Fruit fly (Drosophila melanogaster) whole organism, larva: ENCODE results near the gene CG13678.
A peak's percentile ranks its signal among the peaks of the same experiment; 100 is the strongest.

ENCODE experiments used
- noc ChIP-seq: fragments of 200-800 bp; sonication (Bioruptor generic); optimal IDR thresholded peaks from 3 replicates; lab custom pipeline; 2019; ENCODE audit warnings: missing biosample characterization, mild to moderate bottlenecking, missing genetic modification characterization, moderate library complexity

The CG13678 gene

DNA sequence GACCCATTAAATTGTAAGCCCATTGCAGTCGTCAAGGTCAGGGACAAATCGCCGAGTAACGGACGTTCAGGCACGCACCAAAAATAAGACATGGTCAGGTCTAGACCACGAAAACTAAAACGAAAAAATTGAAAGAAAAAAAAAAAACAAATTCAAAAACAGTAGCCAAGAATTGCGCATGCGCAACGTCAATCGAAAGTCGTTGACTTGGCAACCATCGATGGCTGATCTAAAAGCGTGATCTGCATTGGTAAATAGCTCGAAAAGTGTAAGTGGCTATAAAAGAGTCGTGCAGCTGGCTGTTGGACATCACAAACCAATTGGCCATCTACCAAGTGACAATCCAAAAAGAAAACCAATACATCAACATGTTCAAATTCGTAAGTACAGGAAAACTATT is at the start of gene CG13678:
TSS of gene CG13678 (plus strand) at position 307 of the 400 bp plus-strand sequence.
- TF ChIP-seq noc (tag; lab: Kevin White, UChicago) = no peak

DNA sequence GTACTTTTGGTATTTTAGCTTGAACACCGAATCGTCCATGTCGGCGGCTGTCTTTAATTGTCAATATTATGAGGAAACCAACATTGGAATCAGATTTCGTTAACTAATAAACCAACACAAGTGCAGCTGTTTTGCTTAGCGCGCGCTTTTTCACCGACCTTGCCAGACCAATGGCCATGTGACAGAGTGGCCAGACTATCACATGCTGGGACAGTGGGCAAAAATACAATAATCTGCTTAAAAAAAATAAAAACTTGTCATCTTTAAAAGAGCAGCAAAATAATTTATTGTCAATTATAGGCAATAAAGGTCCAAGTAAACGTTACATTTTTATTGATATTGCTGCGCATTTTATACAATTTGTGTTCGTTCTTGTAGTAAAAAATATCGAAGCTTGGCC is 46.1 kb upstream of the CG13678 start, which contains the start of gene RecQ4:
TSS of gene RecQ4 (minus strand) at position 161 of the 400 bp plus-strand sequence.
- TF ChIP-seq noc (tag; lab: Kevin White, UChicago) = no peak

DNA sequence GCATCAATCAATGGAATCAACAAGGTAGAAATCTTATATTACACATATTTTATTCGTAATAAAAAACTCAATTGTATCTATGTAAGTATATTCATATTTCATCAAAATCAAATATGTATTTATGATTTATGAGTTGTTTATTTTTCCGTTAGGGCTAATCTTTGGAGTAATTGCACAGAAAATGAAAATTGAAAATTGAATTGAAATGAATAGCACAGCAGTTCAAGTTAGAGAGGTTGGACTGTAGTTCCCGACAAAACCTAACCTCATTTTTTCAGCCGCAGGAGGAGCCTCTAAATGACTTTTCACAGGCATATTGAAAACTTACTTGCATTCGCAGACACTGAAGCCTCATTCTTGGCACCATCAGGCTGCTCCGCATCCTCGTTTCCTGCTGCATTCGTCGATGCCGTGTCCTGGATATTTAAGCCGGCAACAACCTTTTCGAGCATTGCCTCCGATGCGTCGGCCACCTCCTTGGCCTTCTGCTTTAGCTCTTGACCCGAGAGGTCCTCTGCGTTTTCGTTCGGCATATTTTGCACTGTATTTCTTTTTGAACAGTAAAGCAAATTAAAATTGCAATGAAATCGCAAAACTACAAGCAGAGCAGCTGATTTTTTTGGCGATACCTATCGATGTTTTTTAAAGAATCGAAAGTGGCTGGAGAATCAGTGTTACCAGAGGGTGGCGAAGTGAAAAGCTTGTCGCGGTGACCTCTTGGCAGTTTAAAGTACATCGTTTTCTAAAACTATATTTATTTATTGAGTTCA is 44.0 kb upstream of the CG13678 start, which contains the start of gene Nmt:
TSS of gene Nmt (minus strand) at position 635 of the 770 bp plus-strand sequence.
- peak; percentile 52 for TF ChIP-seq noc (tag; lab: Kevin White, UChicago)

DNA sequence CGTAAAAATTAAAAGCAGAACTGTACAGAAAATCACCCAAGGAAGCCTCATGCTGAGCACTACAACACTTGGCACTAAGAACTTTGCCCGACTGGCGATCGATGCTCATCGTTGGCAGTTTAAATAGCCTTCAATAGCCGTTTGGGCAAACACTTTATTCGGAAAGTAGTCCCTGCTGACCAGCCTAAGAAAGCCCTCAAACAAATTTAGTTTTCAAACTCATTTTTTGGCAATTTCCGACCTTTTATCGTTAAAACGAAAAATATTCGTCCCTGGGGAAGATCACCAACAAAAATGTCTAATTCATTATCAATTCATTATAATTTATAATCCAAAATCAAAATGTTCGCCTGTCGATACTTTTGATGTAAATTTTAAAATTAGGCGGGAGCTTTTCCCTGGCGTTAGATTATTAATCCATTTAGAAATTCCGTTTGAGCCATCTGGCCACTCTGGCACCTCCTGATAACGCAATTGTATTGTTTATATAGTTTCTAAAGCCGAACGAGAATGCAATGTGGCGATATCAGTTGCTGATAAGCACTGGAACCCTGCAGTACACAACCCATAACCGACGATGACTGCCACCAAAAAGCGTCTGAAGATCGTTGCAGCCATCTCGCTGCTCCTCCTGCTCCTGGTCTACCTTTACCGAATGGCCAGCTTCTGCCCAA is 41.3 kb upstream of the CG13678 start, which contains the start of the genes mthl7 and Uxs:
TSS of gene mthl7 (minus strand) at position 51 of the 674 bp plus-strand sequence.
TSS of gene Uxs (plus strand) at position 460 of the 674 bp plus-strand sequence.
- no peak for TF ChIP-seq noc (tag; lab: Kevin White, UChicago)

DNA sequence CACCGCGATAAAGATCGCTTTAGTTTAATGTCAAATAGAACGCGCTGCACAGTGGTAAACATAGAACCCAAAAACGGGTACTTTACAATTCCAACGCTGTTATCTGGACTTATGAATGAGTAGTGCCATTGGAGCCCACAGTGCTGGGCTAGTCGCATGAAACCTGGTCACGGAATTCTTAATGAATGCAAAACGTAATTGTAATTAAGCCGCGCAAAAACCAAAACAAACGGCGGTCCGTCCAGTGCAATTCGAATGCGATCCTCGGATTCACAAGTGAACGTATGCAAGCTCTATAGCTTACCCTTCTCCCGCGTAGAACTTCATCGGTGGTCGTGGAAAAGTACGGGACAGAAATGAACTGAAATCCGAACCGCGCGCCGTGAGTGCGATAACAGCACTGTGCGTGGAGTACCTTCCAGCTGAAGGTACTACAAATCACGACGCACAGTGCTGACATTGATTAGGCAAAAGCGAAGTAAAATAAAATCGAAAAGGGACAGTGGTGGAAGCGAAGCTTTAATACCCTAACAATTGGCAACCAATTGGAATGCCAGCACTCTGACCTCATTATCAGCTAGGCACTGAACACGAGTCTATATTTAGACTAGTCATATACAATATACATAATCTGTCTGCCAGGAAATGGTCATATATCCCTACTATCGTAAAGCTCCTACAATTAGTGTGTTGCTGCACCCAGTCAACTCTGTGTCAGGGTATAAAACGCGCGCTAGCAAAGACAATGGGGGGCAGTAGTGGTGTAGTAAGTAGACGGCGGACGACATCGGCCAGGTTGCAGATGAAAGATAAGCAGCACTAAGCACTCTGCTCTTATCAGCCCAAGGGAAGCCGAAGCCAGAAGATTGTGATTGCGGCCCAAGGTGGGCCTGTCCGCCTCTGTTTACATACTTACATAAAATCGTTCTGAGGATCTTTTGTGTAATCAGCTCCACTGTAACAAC is 36.4 kb upstream of the CG13678 start:
- peak; percentile 91 for TF ChIP-seq noc (tag; lab: Kevin White, UChicago)

DNA sequence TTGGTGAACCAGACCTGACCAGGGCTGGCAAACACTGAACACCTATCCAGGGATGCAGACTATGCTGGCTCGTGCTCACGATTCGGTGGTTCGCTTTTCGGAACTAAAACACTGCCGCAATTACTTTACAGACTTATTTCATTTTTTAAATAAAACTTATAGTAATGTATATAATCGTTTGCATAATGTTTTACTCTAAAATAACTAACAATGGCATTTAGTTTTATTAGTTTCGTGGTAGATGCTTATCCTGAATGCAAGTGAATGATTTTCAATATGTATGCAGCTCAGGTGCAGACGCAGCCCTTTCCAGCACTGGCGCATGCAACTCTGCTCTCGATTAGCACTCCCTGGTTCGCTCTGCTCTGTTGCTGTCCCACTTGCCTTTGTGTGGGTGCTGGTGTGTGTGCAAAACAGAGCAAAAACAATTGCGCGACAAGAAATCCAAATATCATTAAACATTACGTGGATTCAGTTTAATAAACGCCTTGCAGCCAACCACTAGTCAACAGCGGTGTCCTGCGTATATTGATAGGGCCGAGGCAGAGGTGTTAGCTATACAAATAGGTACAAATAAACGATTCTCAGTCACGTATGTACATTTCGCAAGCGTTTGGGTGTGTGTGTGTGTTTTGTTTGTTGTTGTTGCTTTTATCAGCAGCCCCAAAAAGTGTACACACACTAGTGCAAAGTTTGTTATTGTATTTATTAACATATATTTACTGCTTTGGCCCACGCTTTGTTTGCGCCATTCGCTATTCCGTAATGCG is 35.1 kb upstream of the CG13678 start, which contains the start of the genes ERR and Atg18a:
TSS of gene ERR (minus strand) at position 45 of the 770 bp plus-strand sequence.
TSS of gene Atg18a (plus strand) at position 231 of the 770 bp plus-strand sequence.
- peak; percentile 89 for TF ChIP-seq noc (tag; lab: Kevin White, UChicago)

DNA sequence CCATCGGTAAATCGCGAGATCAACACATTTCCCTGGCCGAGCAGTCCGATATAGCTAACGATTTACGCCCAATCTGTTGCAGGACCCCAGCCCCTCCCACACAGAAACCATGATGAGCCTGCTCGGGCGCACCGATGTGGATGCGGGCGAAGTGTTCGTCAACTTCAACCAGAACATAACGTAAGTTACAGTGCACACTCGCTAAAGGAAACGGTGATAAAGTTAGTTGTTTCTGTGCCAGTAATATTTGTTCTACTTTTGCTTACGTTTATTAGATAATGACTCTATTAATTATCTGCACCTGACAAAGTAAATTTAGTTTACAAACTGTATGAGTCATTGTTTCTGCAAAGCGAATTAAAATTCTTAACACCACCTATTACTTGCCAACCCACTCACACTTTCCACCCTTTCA is 34.5 kb upstream of the CG13678 start:
- no peak for TF ChIP-seq noc (tag; lab: Kevin White, UChicago)

DNA sequence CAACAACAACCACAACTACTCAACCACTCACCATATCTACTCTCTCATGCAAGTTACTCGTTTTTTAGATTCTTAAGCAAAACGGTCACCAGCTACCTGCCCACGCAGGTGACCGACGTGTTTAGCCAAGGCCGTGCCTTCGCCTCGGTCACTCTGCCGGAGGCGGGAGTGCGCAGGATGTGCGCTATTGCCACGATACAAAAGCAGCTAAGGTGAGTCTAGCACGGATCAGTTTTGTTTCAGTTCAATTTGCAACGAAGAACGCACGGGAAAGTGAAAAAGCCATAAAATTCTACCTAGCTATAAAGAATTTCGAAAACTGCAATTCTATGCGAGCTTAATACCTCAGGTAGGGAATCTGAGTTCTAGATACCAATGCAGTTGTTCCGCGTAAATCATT is 32.7 kb upstream of the CG13678 start:
- no peak for TF ChIP-seq noc (tag; lab: Kevin White, UChicago)

DNA sequence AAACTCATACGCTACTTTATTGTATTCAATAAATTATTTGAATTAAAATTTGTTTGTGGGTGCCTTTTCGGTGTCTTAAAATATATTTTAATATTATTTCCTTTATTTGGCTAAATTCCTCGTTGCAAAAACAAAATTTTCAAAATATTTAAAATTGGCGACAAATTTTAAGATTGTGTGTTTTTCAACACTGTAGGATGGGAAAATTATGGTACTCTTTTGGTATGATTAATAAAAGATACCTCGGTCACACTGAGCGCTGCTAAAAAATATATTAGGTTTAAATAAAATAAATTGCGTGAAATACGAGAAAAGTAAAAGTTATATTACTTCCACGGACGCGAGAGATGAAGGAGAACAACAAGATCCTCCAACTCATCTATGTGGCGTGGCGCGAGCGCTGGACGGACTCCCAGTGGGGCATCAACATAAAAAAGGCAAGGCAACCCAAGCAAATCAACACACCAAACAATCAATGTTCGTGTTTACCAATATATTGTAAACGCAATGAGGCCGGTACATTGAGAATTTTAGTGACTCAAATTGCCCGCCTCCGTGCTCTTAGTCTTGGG is 30.8 kb upstream of the CG13678 start, which contains the start of gene MED24:
TSS of gene MED24 (plus strand) at position 229 of the 572 bp plus-strand sequence.
- no peak for TF ChIP-seq noc (tag; lab: Kevin White, UChicago)

DNA sequence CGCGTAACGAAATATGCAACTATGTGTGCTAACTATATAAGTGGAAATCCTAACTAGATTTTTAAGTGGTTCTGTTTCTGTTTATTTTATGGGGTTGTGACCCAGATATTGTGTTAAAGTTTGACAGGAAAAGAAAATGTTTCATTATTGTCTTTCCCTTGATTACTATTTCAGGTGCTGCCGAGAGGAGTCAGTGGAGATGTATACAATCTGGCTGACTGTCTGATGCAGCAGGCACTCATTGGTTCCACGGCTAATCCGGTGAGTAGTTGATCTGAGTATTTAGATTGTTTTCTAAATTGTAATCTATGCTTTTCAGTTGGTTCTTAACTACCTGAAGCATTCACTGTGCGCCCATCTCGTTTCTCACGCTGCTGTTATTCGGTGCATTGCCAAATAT is 28.9 kb upstream of the CG13678 start, which contains the start of gene CG7387:
TSS of gene CG7387 (minus strand) at position 101 of the 400 bp plus-strand sequence.
- TF ChIP-seq noc (tag; lab: Kevin White, UChicago) = no peak

DNA sequence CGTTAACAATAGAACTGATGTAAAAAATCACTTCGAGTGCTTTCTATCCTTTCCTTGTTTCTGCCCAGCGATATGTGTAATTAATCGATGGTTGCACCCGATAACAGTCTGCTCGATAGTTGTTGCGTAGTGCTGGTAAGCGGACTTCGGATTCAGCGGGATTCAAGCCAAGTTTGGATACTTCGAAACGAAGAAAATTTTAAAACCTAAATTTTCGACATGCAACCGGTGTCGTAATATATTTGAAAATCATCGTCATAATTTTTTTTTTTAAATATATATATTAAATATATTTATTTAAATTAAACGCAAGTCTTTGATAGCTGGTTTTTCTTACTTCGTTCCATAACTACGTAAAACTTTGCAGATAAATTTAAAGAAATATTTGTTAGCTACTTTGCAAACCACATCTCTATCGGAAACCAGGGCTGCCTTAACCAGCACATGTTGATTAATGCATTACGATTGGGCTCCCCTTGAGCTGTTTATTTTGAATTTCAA is 24.1 kb upstream of the CG13678 start, which contains the start of the genes UbcE2M and Dhps:
TSS of gene UbcE2M (minus strand) at position 209 of the 501 bp plus-strand sequence.
TSS of gene Dhps (plus strand) at position 429 of the 501 bp plus-strand sequence.
- peak; percentile 83 for TF ChIP-seq noc (tag; lab: Kevin White, UChicago)

DNA sequence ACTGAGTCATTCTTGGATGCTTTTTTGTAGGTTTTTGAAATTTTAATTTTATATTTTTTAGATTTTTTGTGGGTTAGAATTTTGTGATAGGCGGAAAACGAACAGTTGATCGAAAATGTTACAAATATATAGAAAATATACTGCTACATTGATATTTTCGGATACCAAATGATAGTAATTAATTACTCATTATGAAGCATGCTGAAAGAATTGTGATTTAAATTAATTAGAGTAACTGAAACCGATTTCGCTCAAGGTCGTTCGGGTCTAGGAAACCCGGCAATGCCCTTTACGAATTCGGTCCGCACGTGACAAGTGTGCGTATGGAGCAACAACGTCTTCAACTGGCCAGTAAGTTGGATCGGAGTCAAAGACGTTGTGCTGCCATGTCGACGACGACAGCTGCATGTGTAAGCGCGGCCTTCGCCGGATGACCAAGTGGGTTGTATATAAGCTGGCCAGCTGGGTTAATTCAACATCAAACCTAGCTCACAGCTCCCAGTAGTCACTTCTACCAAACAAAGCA is 19.6 kb upstream of the CG13678 start, which contains the start of the genes CG7366 and CG13679:
TSS of gene CG7366 (minus strand) at position 101 of the 526 bp plus-strand sequence.
TSS of gene CG13679 (plus strand) at position 476 of the 526 bp plus-strand sequence.
- no peak for TF ChIP-seq noc (tag; lab: Kevin White, UChicago)

DNA sequence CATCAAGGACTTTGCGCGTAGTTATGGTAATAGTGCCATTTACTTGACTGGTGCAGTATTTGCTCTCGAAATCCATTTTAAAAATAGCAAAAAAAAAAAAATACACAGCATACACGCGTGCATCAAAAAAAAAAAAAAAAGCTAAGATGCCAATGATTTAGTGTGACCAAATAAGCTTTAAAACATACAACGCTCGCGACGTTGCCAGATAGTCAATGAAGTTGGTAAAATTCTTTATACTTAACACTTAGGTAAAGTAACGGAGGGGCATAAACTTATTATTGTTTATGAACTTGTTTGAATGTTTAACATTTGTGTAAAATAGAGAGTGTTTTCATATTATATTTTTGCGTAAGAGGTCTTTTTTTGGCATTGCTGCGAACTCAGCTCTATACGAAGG is 11.3 kb upstream of the CG13678 start, which contains the start of gene tut:
TSS of gene tut (minus strand) at position 148 of the 400 bp plus-strand sequence.
- TF ChIP-seq noc (tag; lab: Kevin White, UChicago) = no peak
